Fruit fly (Drosophila melanogaster) S2 (cell line): ENCODE results near the gene wisp.

Source experiments
- CG8478 ChIP-seq: fragments of >200 bp; optimal IDR thresholded peaks from 2 replicates; lab custom pipeline; 2018
- CTCF ChIP-seq, 2 experiments: fragments of >200 bp; optimal IDR thresholded peaks; 2 replicates each; lab custom pipeline; 2018

dm6 chrX:11922650-11923237 lies 29.0 kb downstream of the wisp start:
- TF ChIP-seq CTCF (optimal IDR thresholded peaks at IDR 0.05; lab: Kevin White, UChicago) (no peak), CG8478 (lab: Kevin White, UChicago) (no peak)
